Worm (Caenorhabditis elegans) whole organism, L4 larva: ENCODE results near the gene C14A6.7.

Experiments
- F37D6.2 ChIP-seq: sonication (generic microtip); optimal IDR thresholded peaks from 2 replicates; lab custom pipeline; 2016; ENCODE audit warnings: mild to moderate bottlenecking, missing genetic modification characterization, missing compliant biosample characterization
- F44E2.7 ChIP-seq: fragments of 200-800 bp; sonication (Bioruptor generic); IDR thresholded peaks from 2 replicates; pipeline ENCODE4 v2.1.2; 2022; ENCODE audit warnings: missing genetic modification characterization, missing compliant biosample characterization
- F49E8.2 ChIP-seq: sonication (generic microtip); optimal IDR thresholded peaks from 2 replicates; lab custom pipeline; 2016; ENCODE audit warnings: missing compliant biosample characterization, mild to moderate bottlenecking, missing genetic modification characterization, borderline replicate concordance
- ZK337.2 ChIP-seq: fragments of 200-800 bp; sonication (Bioruptor generic); IDR thresholded peaks from 2 replicates; pipeline ENCODE4 v1.3.6; 2022; ENCODE audit warnings: missing genetic modification reagents, missing genetic modification characterization, missing compliant biosample characterization
- aly-2 ChIP-seq: sonication (generic microtip); optimal IDR thresholded peaks from 2 replicates; lab custom pipeline; 2018; ENCODE audit warnings: missing biosample characterization, missing genetic modification characterization
- arid-1 ChIP-seq: fragments of 200-800 bp; sonication (Bioruptor generic); conservative IDR thresholded peaks from 2 replicates; pipeline ENCODE4 v1.3.6; 2022; ENCODE audit warnings: missing genetic modification reagents, missing genetic modification characterization, missing compliant biosample characterization
- attf-4 ChIP-seq: sonication (generic microtip); optimal IDR thresholded peaks from 3 replicates; lab custom pipeline; 2017; ENCODE audit warnings: missing biosample characterization, missing genetic modification characterization
- ceh-28 ChIP-seq: fragments of 150-350 bp; optimal IDR thresholded peaks from 2 replicates; lab custom pipeline; 2014; ENCODE audit warnings: missing biosample characterization, missing genetic modification reagents, missing genetic modification characterization
- ceh-82 ChIP-seq: sonication (generic microtip); optimal IDR thresholded peaks from 2 replicates; lab custom pipeline; 2017; ENCODE audit warnings: missing biosample characterization, missing genetic modification characterization
- ctbp-1 ChIP-seq: fragments of 200-800 bp; sonication (Bioruptor generic); IDR thresholded peaks from 2 replicates; pipeline ENCODE4 v1.3.6; 2022; ENCODE audit warnings: missing genetic modification reagents, missing genetic modification characterization, missing compliant biosample characterization
- dmd-6 ChIP-seq: fragments of 200-800 bp; sonication (Bioruptor generic); IDR thresholded peaks from 2 replicates; pipeline ENCODE4 v1.3.6; 2022; ENCODE audit warnings: missing genetic modification reagents, missing genetic modification characterization, missing compliant biosample characterization
- dpl-1 ChIP-seq: fragments of 150-350 bp; optimal IDR thresholded peaks from 2 replicates; lab custom pipeline; 2014; ENCODE audit warnings: missing biosample characterization, missing genetic modification reagents, missing genetic modification characterization
- egl-43 ChIP-seq: fragments of 200-800 bp; sonication (Bioruptor generic); IDR thresholded peaks from 2 replicates; pipeline ENCODE4 v1.3.6; 2022; ENCODE audit warnings: missing genetic modification reagents, missing genetic modification characterization, missing compliant biosample characterization
- fkh-10 ChIP-seq: fragments of 150-350 bp; optimal IDR thresholded peaks from 2 replicates; lab custom pipeline; 2014; ENCODE audit warnings: missing biosample characterization, missing genetic modification reagents, missing genetic modification characterization
- fos-1 ChIP-seq: fragments of 150-350 bp; optimal IDR thresholded peaks from 2 replicates; lab custom pipeline; 2014; ENCODE audit warnings: missing biosample characterization, missing genetic modification characterization
- hlh-11 ChIP-seq: fragments of 200-800 bp; sonication (Bioruptor generic); optimal IDR thresholded peaks from 2 replicates; lab custom pipeline; 2018; ENCODE audit warnings: mild to moderate bottlenecking, missing genetic modification characterization, missing compliant biosample characterization
- hmg-1.1 ChIP-seq: fragments of 200-800 bp; sonication (Bioruptor generic); IDR thresholded peaks from 2 replicates; pipeline ENCODE4 v1.3.6; 2022; ENCODE audit warnings: missing genetic modification reagents, missing genetic modification characterization, missing compliant biosample characterization
- lin-38 ChIP-seq: fragments of 200-800 bp; sonication (Bioruptor generic); IDR thresholded peaks from 2 replicates; pipeline ENCODE4 v1.3.6; 2022; ENCODE audit warnings: missing genetic modification reagents, missing genetic modification characterization, missing compliant biosample characterization
- lir-3 ChIP-seq: sonication (generic microtip); optimal IDR thresholded peaks from 2 replicates; lab custom pipeline; 2016; ENCODE audit warnings: mild to moderate bottlenecking, missing genetic modification characterization, missing compliant biosample characterization
- madf-9 ChIP-seq: fragments of 200-800 bp; sonication (Bioruptor generic); conservative IDR thresholded peaks from 2 replicates; pipeline ENCODE4 v1.3.6; 2022; ENCODE audit warnings: missing genetic modification reagents, missing genetic modification characterization, missing compliant biosample characterization
- mdt-29 ChIP-seq: fragments of 200-800 bp; sonication (Bioruptor generic); IDR thresholded peaks from 2 replicates; pipeline ENCODE4 v1.3.6; 2022; ENCODE audit warnings: missing genetic modification reagents, missing genetic modification characterization, missing compliant biosample characterization
- mes-2 ChIP-seq: sonication (generic microtip); optimal IDR thresholded peaks from 2 replicates; lab custom pipeline; 2016; ENCODE audit warnings: missing genotype, mild to moderate bottlenecking, missing genetic modification characterization, missing compliant biosample characterization; ENCODE audit not compliant: poor library complexity, severe bottlenecking
- nhr-10 ChIP-seq: fragments of 150-350 bp; optimal IDR thresholded peaks from 2 replicates; lab custom pipeline; 2014; ENCODE audit warnings: missing biosample characterization, missing genetic modification characterization
- nhr-102 ChIP-seq: sonication (generic microtip); optimal IDR thresholded peaks from 2 replicates; lab custom pipeline; 2016; ENCODE audit warnings: mild to moderate bottlenecking, missing genetic modification characterization, moderate library complexity, missing compliant biosample characterization
- nhr-11 ChIP-seq: fragments of 150-350 bp; optimal IDR thresholded peaks from 2 replicates; lab custom pipeline; 2014; ENCODE audit warnings: missing biosample characterization, missing genetic modification characterization
- nhr-237 ChIP-seq: sonication (generic microtip); optimal IDR thresholded peaks from 2 replicates; lab custom pipeline; 2017; ENCODE audit warnings: missing biosample characterization, missing genetic modification characterization
- nhr-25 ChIP-seq: sonication (generic microtip); optimal IDR thresholded peaks from 2 replicates; lab custom pipeline; 2017; ENCODE audit warnings: missing genetic modification characterization, mild to moderate bottlenecking, missing compliant biosample characterization, antibody characterized with exemption, moderate library complexity, borderline replicate concordance; ENCODE audit not compliant: insufficient read depth
- nhr-42 ChIP-seq: fragments of 200-800 bp; sonication (Bioruptor generic); IDR thresholded peaks from 2 replicates; pipeline ENCODE4 v1.3.6; 2022; ENCODE audit warnings: missing genetic modification characterization, missing compliant biosample characterization
- php-3 ChIP-seq: fragments of 200-800 bp; sonication (Bioruptor generic); IDR thresholded peaks from 2 replicates; pipeline ENCODE4 v1.3.6; 2022; ENCODE audit warnings: missing genetic modification reagents, missing genetic modification characterization, missing compliant biosample characterization
- pqm-1 ChIP-seq: sonication (generic microtip); optimal IDR thresholded peaks from 2 replicates; lab custom pipeline; 2017; ENCODE audit warnings: missing biosample characterization, missing genetic modification characterization
- saeg-2 ChIP-seq: fragments of 200-800 bp; sonication (Bioruptor generic); IDR thresholded peaks from 2 replicates; pipeline ENCODE4 v1.3.6; 2022; ENCODE audit warnings: missing genetic modification reagents, missing genetic modification characterization, missing compliant biosample characterization
- vab-7 ChIP-seq: fragments of 200-800 bp; sonication (Bioruptor generic); IDR thresholded peaks from 2 replicates; pipeline ENCODE4 v1.3.6; 2022; ENCODE audit warnings: missing genetic modification reagents, missing genetic modification characterization, missing compliant biosample characterization
- zag-1 ChIP-seq: fragments of 150-350 bp; optimal IDR thresholded peaks from 2 replicates; lab custom pipeline; 2014; ENCODE audit warnings: missing biosample characterization, missing genetic modification characterization
- zfp-2 ChIP-seq: sonication (generic microtip); optimal IDR thresholded peaks from 2 replicates; lab custom pipeline; 2016; ENCODE audit warnings: mild to moderate bottlenecking, missing genetic modification characterization, missing compliant biosample characterization
- zip-11 ChIP-seq: fragments of 200-800 bp; sonication (Bioruptor generic); IDR thresholded peaks from 2 replicates; pipeline ENCODE4 v1.3.6; 2022; ENCODE audit warnings: missing genetic modification characterization, missing compliant biosample characterization
- ztf-11 ChIP-seq: fragments of 150-350 bp; optimal IDR thresholded peaks from 2 replicates; lab custom pipeline; 2014; ENCODE audit warnings: missing biosample characterization, missing genetic modification characterization

The C14A6.7 gene

ce11 chrV:18143445-18143844 lies 24.7 kb downstream of the C14A6.7 start, which contains the start of gene Y37H2A.14:
TSS of gene Y37H2A.14 (plus strand) at chrV:18143745.
- TF ChIP-seq zag-1 (tag; lab: Kevin White, UChicago): no peak
- peak; percentile 22 for TF ChIP-seq pqm-1 (tag; lab: Kevin White, UChicago)
- TF ChIP-seq, all 104 proteins: peak for 1

- no peak for TF ChIP-seq mes-2 (tag; lab: Kevin White, UChicago)
- TF ChIP-seq arid-1 (GFP tag; lab: Robert Waterston, UW): no peak
- no peak for TF ChIP-seq nhr-10 (tag; lab: Kevin White, UChicago)
- TF ChIP-seq hlh-11 (tag; lab: Kevin White, UChicago): no peak
- no peak for TF ChIP-seq fos-1
- TF ChIP-seq pqm-1 (tag; lab: Kevin White, UChicago): no peak
- TF ChIP-seq ceh-28: no peak
- TF ChIP-seq nhr-42 (GFP tag; lab: Robert Waterston, UW): no peak
- no peak for TF ChIP-seq aly-2
Measured at ce11 chrV:18142549-18142948, 25.6 kb downstream of the C14A6.7 start, which contains the start of gene Y37H2A.13. TSS of gene Y37H2A.13 (plus strand) at chrV:18142849.

- no peak for TF ChIP-seq php-3 (GFP tag; lab: Robert Waterston, UW)
- no peak for TF ChIP-seq ZK337.2 (GFP tag; lab: Robert Waterston, UW)
- no peak for TF ChIP-seq mdt-29 (GFP tag; lab: Robert Waterston, UW)
- TF ChIP-seq, all 104 proteins: peak for 0
Measured at ce11 chrV:18141161-18141560, 27.0 kb downstream of the C14A6.7 start, which contains the start of gene Y37H2A.11. TSS of gene Y37H2A.11 (plus strand) at chrV:18141461.

- TF ChIP-seq nhr-25 (no peak), nhr-11 (no peak), F37D6.2 (tag; lab: Kevin White, UChicago) (no peak), hmg-1.1 (no peak), ceh-82 (no peak), zfp-2 (tag; lab: Kevin White, UChicago) (no peak), dmd-6 (GFP tag; lab: Robert Waterston, UW) (no peak), vab-7 (no peak), egl-43 (GFP tag; lab: Robert Waterston, UW) (no peak), ctbp-1 (GFP tag; lab: Robert Waterston, UW) (no peak)
Measured at ce11 chrV:18138695-18139094, 29.5 kb downstream of the C14A6.7 start, which contains the start of gene Y37H2A.10. TSS of gene Y37H2A.10 (plus strand) at chrV:18138995.

- TF ChIP-seq nhr-11 (no peak), dpl-1 (no peak), nhr-102 (tag; lab: Kevin White, UChicago) (no peak), nhr-237 (tag; lab: Kevin White, UChicago) (no peak), dmd-6 (GFP tag; lab: Robert Waterston, UW) (no peak), F49E8.2 (tag; lab: Kevin White, UChicago) (no peak), nhr-42 (GFP tag; lab: Robert Waterston, UW) (no peak), attf-4 (tag; lab: Kevin White, UChicago) (no peak), ztf-11 (tag; lab: Kevin White, UChicago) (no peak), saeg-2 (GFP tag; lab: Robert Waterston, UW) (no peak), lin-38 (GFP tag; lab: Robert Waterston, UW) (no peak), F37D6.2 (tag; lab: Kevin White, UChicago) (no peak), vab-7 (no peak), lir-3 (tag; lab: Kevin White, UChicago) (no peak), F44E2.7 (GFP tag; lab: Robert Waterston, UW) (no peak), madf-9 (no peak), zip-11 (no peak), fkh-10 (GFP tag; lab: Kevin White, UChicago) (no peak)
Measured at ce11 chrV:18137679-18138078, 30.5 kb downstream of the C14A6.7 start.
